Fruit fly (Drosophila melanogaster) whole organism, embryonic: Measurements from ENCODE around the gene CG4593.
A peak's percentile ranks its signal among the peaks of the same experiment; 100 is the strongest.

Source experiments
- BtbVII ChIP-seq: fragments of 200-800 bp; sonication (Bioruptor generic); optimal IDR thresholded peaks from 3 replicates; lab custom pipeline; 2017; ENCODE audit warnings: missing biosample characterization, mild to moderate bottlenecking, missing genetic modification characterization
- C15 ChIP-seq: fragments of 200-800 bp; sonication (Bioruptor generic); IDR thresholded peaks from 3 replicates; pipeline ENCODE4 v1.3.6; 2022; ENCODE audit warnings: missing biosample characterization, missing genetic modification characterization
- CG10321 ChIP-seq: fragments of 200-800 bp; sonication (Bioruptor generic); IDR thresholded peaks from 2 replicates; pipeline ENCODE4 v1.3.6; 2022; ENCODE audit warnings: missing biosample characterization, missing genetic modification characterization
- CG11085 ChIP-seq: fragments of 200-800 bp; sonication (Bioruptor generic); IDR thresholded peaks from 2 replicates; pipeline ENCODE4 v1.3.6; 2022; ENCODE audit warnings: missing biosample characterization, missing genetic modification characterization
- CG12104 ChIP-seq: fragments of 200-800 bp; sonication (Bioruptor generic); optimal IDR thresholded peaks from 3 replicates; lab custom pipeline; 2016; ENCODE audit warnings: missing biosample characterization, missing genetic modification characterization
- CG12219 ChIP-seq: fragments of 200-800 bp; sonication (Bioruptor generic); optimal IDR thresholded peaks from 3 replicates; lab custom pipeline; 2018; ENCODE audit warnings: missing biosample characterization, mild to moderate bottlenecking, missing genetic modification characterization
- CG12236 ChIP-seq: fragments of 200-800 bp; sonication (Bioruptor generic); optimal IDR thresholded peaks from 2 replicates; lab custom pipeline; 2016; ENCODE audit warnings: missing biosample characterization, missing genetic modification characterization
- CG13424 ChIP-seq: fragments of 200-800 bp; sonication (Bioruptor generic); optimal IDR thresholded peaks from 2 replicates; lab custom pipeline; 2019; ENCODE audit warnings: missing biosample characterization, mild to moderate bottlenecking, missing genetic modification characterization, moderate library complexity
- CG13775 ChIP-seq: fragments of 200-800 bp; sonication (Bioruptor generic); optimal IDR thresholded peaks from 3 replicates; lab custom pipeline; 2017; ENCODE audit warnings: missing biosample characterization, mild to moderate bottlenecking, missing genetic modification characterization
- CG1647 ChIP-seq: fragments of 200-800 bp; sonication (Bioruptor generic); optimal IDR thresholded peaks from 3 replicates; lab custom pipeline; 2016; ENCODE audit warnings: missing biosample characterization, missing genetic modification characterization
- CG17385 ChIP-seq: fragments of 200-800 bp; sonication (Bioruptor generic); optimal IDR thresholded peaks from 3 replicates; lab custom pipeline; 2018; ENCODE audit warnings: missing biosample characterization, mild to moderate bottlenecking, missing genetic modification characterization
- CG18619 ChIP-seq: fragments of 200-800 bp; sonication (Bioruptor generic); optimal IDR thresholded peaks from 3 replicates; lab custom pipeline; 2017; ENCODE audit warnings: missing biosample characterization, mild to moderate bottlenecking, missing genetic modification characterization
- CG2712 ChIP-seq: fragments of 200-800 bp; optimal IDR thresholded peaks from 3 replicates; lab custom pipeline; 2019; ENCODE audit warnings: missing biosample characterization, mild to moderate bottlenecking, missing genetic modification characterization, moderate library complexity
- CG32767 ChIP-seq: fragments of 200-800 bp; sonication (Bioruptor generic); IDR thresholded peaks from 2 replicates; pipeline ENCODE4 v1.3.6; 2022; ENCODE audit warnings: missing biosample characterization, missing genetic modification characterization
- CG3281 ChIP-seq: fragments of 200-800 bp; sonication (Bioruptor generic); optimal IDR thresholded peaks from 3 replicates; lab custom pipeline; 2017; ENCODE audit warnings: missing biosample characterization, mild to moderate bottlenecking, missing genetic modification characterization
- CG34224 ChIP-seq: fragments of 200-800 bp; sonication (Bioruptor generic); IDR thresholded peaks from 3 replicates; pipeline ENCODE4 v1.3.6; 2022; ENCODE audit warnings: missing biosample characterization, missing genetic modification characterization; ENCODE audit not compliant: partially characterized antibody
- CG3995 ChIP-seq: fragments of 200-800 bp; sonication (Bioruptor generic); optimal IDR thresholded peaks from 3 replicates; lab custom pipeline; 2016; ENCODE audit warnings: missing biosample characterization, missing genetic modification characterization
- CG4282 ChIP-seq: fragments of 200-800 bp; sonication (Bioruptor generic); optimal IDR thresholded peaks from 2 replicates; lab custom pipeline; 2016; ENCODE audit warnings: missing biosample characterization, missing genetic modification characterization
- CG4404 ChIP-seq: fragments of 200-800 bp; sonication (Bioruptor generic); IDR thresholded peaks from 2 replicates; pipeline ENCODE4 v1.3.6; 2022; ENCODE audit warnings: missing biosample characterization, missing genetic modification characterization
- CG7963 ChIP-seq: fragments of 200-800 bp; sonication (Bioruptor generic); IDR thresholded peaks from 3 replicates; pipeline ENCODE4 v1.3.6; 2022; ENCODE audit warnings: missing biosample characterization, missing genetic modification characterization; ENCODE audit not compliant: partially characterized antibody
- Dll ChIP-seq: fragments of 200-800 bp; sonication (Bioruptor generic); IDR thresholded peaks from 4 replicates; pipeline ENCODE4 v1.3.6; 2022; ENCODE audit warnings: missing biosample characterization, missing genetic modification characterization; ENCODE audit not compliant: partially characterized antibody
- Doc3 ChIP-seq: fragments of 200-800 bp; sonication (Bioruptor generic); IDR thresholded peaks from 3 replicates; pipeline ENCODE4 v1.3.6; 2022; ENCODE audit warnings: missing biosample characterization, missing genetic modification characterization; ENCODE audit not compliant: partially characterized antibody
- Gsc ChIP-seq: fragments of 200-800 bp; sonication (Bioruptor generic); IDR thresholded peaks from 2 replicates; pipeline ENCODE4 v1.3.6; 2022; ENCODE audit warnings: missing biosample characterization, missing genetic modification characterization
- Hey ChIP-seq: fragments of 200-800 bp; sonication (Bioruptor generic); optimal IDR thresholded peaks from 3 replicates; lab custom pipeline; 2018; ENCODE audit warnings: missing biosample characterization, mild to moderate bottlenecking, missing genetic modification characterization
- HmgD ChIP-seq: fragments of 200-800 bp; sonication (Bioruptor generic); optimal IDR thresholded peaks from 3 replicates; lab custom pipeline; 2016; ENCODE audit warnings: missing biosample characterization, missing genetic modification characterization
- Hmr ChIP-seq: fragments of 200-800 bp; sonication (Bioruptor generic); optimal IDR thresholded peaks from 3 replicates; lab custom pipeline; 2017; ENCODE audit warnings: mild to moderate bottlenecking, missing biosample characterization, missing genetic modification reagents, missing genetic modification characterization
- Hsf ChIP-seq: fragments of 200-800 bp; sonication (Bioruptor generic); optimal IDR thresholded peaks from 3 replicates; lab custom pipeline; 2016; ENCODE audit warnings: missing biosample characterization, missing genetic modification characterization
- Mes4 ChIP-seq: fragments of 200-800 bp; sonication (Bioruptor generic); optimal IDR thresholded peaks from 2 replicates; lab custom pipeline; 2016; ENCODE audit warnings: missing biosample characterization, missing genetic modification characterization
- Optix ChIP-seq: fragments of 200-800 bp; sonication (Bioruptor generic); IDR thresholded peaks from 3 replicates; pipeline ENCODE4 v1.3.6; 2022; ENCODE audit warnings: missing biosample characterization, missing genetic modification characterization
- Xbp1 ChIP-seq: fragments of 200-800 bp; sonication (Bioruptor generic); optimal IDR thresholded peaks from 3 replicates; lab custom pipeline; 2016; ENCODE audit warnings: missing biosample characterization, mild to moderate bottlenecking, missing genetic modification characterization
- Xrp1 ChIP-seq: fragments of 200-800 bp; sonication (Bioruptor generic); IDR thresholded peaks from 2 replicates; pipeline ENCODE4 v1.3.6; 2022; ENCODE audit warnings: missing biosample characterization, missing genetic modification characterization
- ash1 ChIP-seq: fragments of 200-800 bp; sonication (Bioruptor generic); optimal IDR thresholded peaks from 2 replicates; lab custom pipeline; 2018; ENCODE audit warnings: missing biosample characterization, mild to moderate bottlenecking, missing genetic modification characterization
- az2 ChIP-seq: fragments of 200-800 bp; sonication (Bioruptor generic); optimal IDR thresholded peaks from 3 replicates; lab custom pipeline; 2016; ENCODE audit warnings: missing biosample characterization, missing genetic modification characterization
- bbx ChIP-seq: fragments of 200-800 bp; sonication (Bioruptor generic); IDR thresholded peaks from 2 replicates; pipeline ENCODE4 v1.3.6; 2022; ENCODE audit warnings: missing biosample characterization, missing genetic modification characterization; ENCODE audit not compliant: partially characterized antibody
- bcd ChIP-seq: fragments of 200-800 bp; sonication (Bioruptor generic); optimal IDR thresholded peaks from 2 replicates; lab custom pipeline; 2017; ENCODE audit warnings: missing biosample characterization, mild to moderate bottlenecking, missing genetic modification characterization
- br ChIP-seq: fragments of >200 bp; optimal IDR thresholded peaks from 2 replicates; lab custom pipeline; 2017
- cato ChIP-seq: fragments of 200-800 bp; sonication (Bioruptor generic); optimal IDR thresholded peaks from 2 replicates; lab custom pipeline; 2016; ENCODE audit warnings: missing biosample characterization, missing genetic modification characterization, borderline replicate concordance
- danr ChIP-seq: fragments of 200-800 bp; sonication (Bioruptor generic); IDR thresholded peaks from 2 replicates; pipeline ENCODE4 v1.3.6; 2022; ENCODE audit warnings: missing biosample characterization, missing genetic modification characterization
- esg ChIP-seq: fragments of 200-800 bp; sonication (Bioruptor generic); conservative IDR thresholded peaks from 2 replicates; pipeline ENCODE4 v1.3.6; 2022; ENCODE audit warnings: missing biosample characterization, missing genetic modification characterization
- fd102C ChIP-seq: fragments of 200-800 bp; sonication (Bioruptor generic); optimal IDR thresholded peaks from 2 replicates; lab custom pipeline; 2018; ENCODE audit warnings: missing biosample characterization, mild to moderate bottlenecking, missing genetic modification characterization, moderate library complexity
- gfzf ChIP-seq: fragments of 200-800 bp; sonication (Bioruptor generic); optimal IDR thresholded peaks from 2 replicates; lab custom pipeline; 2016; ENCODE audit warnings: missing biosample characterization, mild to moderate bottlenecking, missing genetic modification characterization, moderate library complexity
- grn ChIP-seq: fragments of 200-800 bp; sonication (Bioruptor generic); optimal IDR thresholded peaks from 3 replicates; lab custom pipeline; 2017; ENCODE audit warnings: missing biosample characterization, missing genetic modification characterization
- hth ChIP-seq: fragments of >200 bp; optimal IDR thresholded peaks from 2 replicates; lab custom pipeline; 2017; ENCODE audit warnings: inconsistent platforms
- ind ChIP-seq: fragments of 200-800 bp; sonication (Bioruptor generic); optimal IDR thresholded peaks from 3 replicates; lab custom pipeline; 2016; ENCODE audit warnings: missing biosample characterization, missing genetic modification characterization
- inv ChIP-seq: fragments of 200-800 bp; sonication (Bioruptor generic); IDR thresholded peaks from 2 replicates; pipeline ENCODE4 v1.3.6; 2022; ENCODE audit warnings: missing biosample characterization, missing genetic modification characterization; ENCODE audit not compliant: partially characterized antibody
- luna ChIP-seq: fragments of 200-800 bp; sonication (Bioruptor generic); optimal IDR thresholded peaks from 2 replicates; lab custom pipeline; 2016; ENCODE audit warnings: missing biosample characterization, missing genetic modification characterization
- oc ChIP-seq: fragments of 200-800 bp; sonication (Bioruptor generic); optimal IDR thresholded peaks from 2 replicates; lab custom pipeline; 2018; ENCODE audit warnings: missing biosample characterization, mild to moderate bottlenecking, missing genetic modification characterization, moderate library complexity
- odd ChIP-seq: fragments of 200-800 bp; sonication (Bioruptor generic); optimal IDR thresholded peaks from 2 replicates; lab custom pipeline; 2017; ENCODE audit warnings: missing biosample characterization, mild to moderate bottlenecking, missing genetic modification characterization
- phol ChIP-seq: fragments of 200-800 bp; sonication (Bioruptor generic); optimal IDR thresholded peaks from 3 replicates; lab custom pipeline; 2018; ENCODE audit warnings: missing biosample characterization, mild to moderate bottlenecking, missing genetic modification characterization, moderate library complexity
- trem ChIP-seq: fragments of 200-800 bp; optimal IDR thresholded peaks from 3 replicates; lab custom pipeline; 2019; ENCODE audit warnings: missing biosample characterization, mild to moderate bottlenecking, missing genetic modification characterization, moderate library complexity
- wor ChIP-seq: fragments of 200-800 bp; sonication (Bioruptor generic); IDR thresholded peaks from 2 replicates; pipeline ENCODE4 v1.3.6; 2022; ENCODE audit warnings: missing biosample characterization, missing genetic modification characterization

CG4593 gene

dm6 chrX:7001135-7001769, 12.4 kb upstream of the CG4593 start (continued):
- TF ChIP-seq CG12104 (GFP tag; lab: Kevin White, UChicago) (peak; percentile 18), bbx (no peak), oc (tag; lab: Kevin White, UChicago) (peak; percentile 29), CG3281 (GFP tag; lab: Kevin White, UChicago) (peak; percentile 21), CG32767 (GFP tag; lab: Robert Waterston, UW) (peak; percentile 49; the same call in 1 of the 2 replicates), CG10321 (no peak), gfzf (GFP tag; lab: Kevin White, UChicago) (no peak), CG1647 (no peak), az2 (peak; percentile 58), phol (tag; lab: Kevin White, UChicago) (peak; percentile 29), CG7963 (no peak), CG2712 (tag; lab: Kevin White, UChicago) (peak; percentile 72), grn (GFP tag; lab: Kevin White, UChicago) (peak; percentile 57), br (no peak), danr (GFP tag; lab: Robert Waterston, UW) (no peak), esg (no peak), CG17385 (GFP tag; lab: Kevin White, UChicago) (peak; percentile 50), CG4282 (GFP tag; lab: Kevin White, UChicago) (no peak), cato (GFP tag; lab: Kevin White, UChicago) (no peak), CG13775 (GFP tag; lab: Kevin White, UChicago) (peak; percentile 50), BtbVII (GFP tag; lab: Kevin White, UChicago) (peak; percentile 9), C15 (GFP tag; lab: Robert Waterston, UW) (no peak), ind (GFP tag; lab: Kevin White, UChicago) (peak; percentile 28), CG12236 (GFP tag; lab: Kevin White, UChicago) (no peak), CG4404 (GFP tag; lab: Robert Waterston, UW) (peak; percentile 23; the same call in 1 of the 2 replicates), CG12219 (GFP tag; lab: Kevin White, UChicago) (no peak), Hey (tag; lab: Kevin White, UChicago) (no peak), odd (GFP tag; lab: Kevin White, UChicago) (no peak), CG3995 (no peak), CG18619 (peak; percentile 46), HmgD (no peak), wor (GFP tag; lab: Robert Waterston, UW) (no peak), fd102C (GFP tag; lab: Kevin White, UChicago) (no peak), Dll (GFP tag; lab: Robert Waterston, UW) (no peak), trem (tag; lab: Kevin White, UChicago) (peak; percentile 42), CG11085 (0 out of 2 replicates have a peak, but pooled peaks have one; percentile 37), inv (GFP tag; lab: Robert Waterston, UW) (no peak), Gsc (GFP tag; lab: Robert Waterston, UW) (no peak), CG13424 (tag; lab: Kevin White, UChicago) (peak; percentile 63), Doc3 (no peak), Hsf (GFP tag; lab: Kevin White, UChicago) (peak; percentile 21), Xrp1 (peak; percentile 51), luna (GFP tag; lab: Kevin White, UChicago) (no peak), bcd (GFP tag; lab: Kevin White, UChicago) (peak; percentile 4), ash1 (no peak), Optix (GFP tag; lab: Robert Waterston, UW) (0 out of 3 replicates have a peak, but pooled peaks have one; percentile 44), Xbp1 (GFP tag; lab: Kevin White, UChicago) (peak; percentile 32), CG34224 (GFP tag; lab: Robert Waterston, UW) (no peak), Hmr (GFP tag; lab: Kevin White, UChicago) (peak; percentile 37), hth (lab: Kevin White, UChicago) (no peak), Mes4 (GFP tag; lab: Kevin White, UChicago) (no peak)
